Worm (Caenorhabditis elegans) whole organism, L4/young adult: ENCODE results near the gene F57A8.1.

Source experiments
- dao-5 ChIP-seq: sonication (generic microtip); optimal IDR thresholded peaks from 2 replicates; lab custom pipeline; 2016; ENCODE audit warnings: missing genotype, missing genetic modification characterization, moderate library complexity, missing compliant biosample characterization
- him-1 ChIP-seq: sonication (generic microtip); optimal IDR thresholded peaks from 2 replicates; lab custom pipeline; 2016; ENCODE audit warnings: missing genotype, missing genetic modification reagents, missing genetic modification characterization, missing compliant biosample characterization

- TF ChIP-seq him-1 (tag; lab: Kevin White, UChicago) (no peak), dao-5 (tag; lab: Kevin White, UChicago) (no peak)
Observed at ce11 chrV:10090461-10090860, 53.3 kb downstream of the F57A8.1 start, which contains the start of gene R04B5.7.
